Worm (Caenorhabditis elegans): ENCODE results near the gene F41C3.2.

ce11 chrII:4800524-4800923, 50.8 kb downstream of the F41C3.2 start:
- TF ChIP-seq hmg-4 (GFP tag; optimal IDR thresholded peaks at IDR 0.05): no peak
- TF ChIP-seq ama-1 (optimal IDR thresholded peaks at IDR 0.05): no peak
- no peak for TF ChIP-seq B0310.2 (tag; optimal IDR thresholded peaks at IDR 0.05)
